Worm (Caenorhabditis elegans) whole organism, young adult: Measurements from ENCODE around the gene Y38E10A.35.

Experiments
- dpff-1 ChIP-seq: sonication (generic microtip); optimal IDR thresholded peaks from 2 replicates; lab custom pipeline; 2017; ENCODE audit warnings: mild to moderate bottlenecking, missing genetic modification characterization, missing compliant biosample characterization
- hsf-1 ChIP-seq: fragments of 200-800 bp; sonication (Bioruptor generic); IDR thresholded peaks from 2 replicates; pipeline ENCODE4 v1.3.6; 2022; ENCODE audit warnings: missing genetic modification reagents, missing genetic modification characterization, missing compliant biosample characterization
- lsl-1 ChIP-seq: fragments of 200-800 bp; sonication (Bioruptor generic); optimal IDR thresholded peaks from 2 replicates; lab custom pipeline; 2018; ENCODE audit warnings: mild to moderate bottlenecking, missing genetic modification characterization, moderate library complexity, missing compliant biosample characterization
- pha-4 ChIP-seq: fragments of 150-350 bp; sonication (generic microtip); optimal IDR thresholded peaks from 2 replicates; lab custom pipeline; 2014; ENCODE audit warnings: missing biosample characterization, missing genetic modification reagents, missing genetic modification characterization
- rcor-1 ChIP-seq: fragments of 200-800 bp; sonication (Bioruptor generic); IDR thresholded peaks from 2 replicates; pipeline ENCODE4 v1.3.6; 2022; ENCODE audit warnings: missing genetic modification reagents, missing genetic modification characterization, missing compliant biosample characterization
- sea-2 ChIP-seq: fragments of 200-800 bp; sonication (Bioruptor generic); IDR thresholded peaks from 2 replicates; pipeline ENCODE4 v1.3.6; 2022; ENCODE audit warnings: missing genetic modification characterization, missing compliant biosample characterization
- snpc-4 ChIP-seq, 5 experiments: fragments of 150-350 bp in 1 of 5; sonication (generic microtip) in 4 of 5; optimal IDR thresholded peaks; 2 replicates each; lab custom pipeline; 2014 to 2018; ENCODE audit warnings: missing genetic modification characterization in 5 of 5, missing biosample characterization in 3 of 5, antibody characterized with exemption in 2 of 5, mild to moderate bottlenecking in 2 of 5, missing compliant biosample characterization in 2 of 5, missing genotype in 2 of 5, moderate library complexity in 2 of 5, missing genetic modification reagents in 1 of 5
- unc-130 ChIP-seq: sonication (generic microtip); optimal IDR thresholded peaks from 2 replicates; lab custom pipeline; 2016; ENCODE audit warnings: missing genetic modification reagents, missing genetic modification characterization, missing compliant biosample characterization
- unc-62 ChIP-seq: fragments of 150-350 bp; optimal IDR thresholded peaks from 2 replicates; lab custom pipeline; 2014; ENCODE audit warnings: missing biosample characterization, missing genetic modification reagents, missing genetic modification characterization

DNA sequence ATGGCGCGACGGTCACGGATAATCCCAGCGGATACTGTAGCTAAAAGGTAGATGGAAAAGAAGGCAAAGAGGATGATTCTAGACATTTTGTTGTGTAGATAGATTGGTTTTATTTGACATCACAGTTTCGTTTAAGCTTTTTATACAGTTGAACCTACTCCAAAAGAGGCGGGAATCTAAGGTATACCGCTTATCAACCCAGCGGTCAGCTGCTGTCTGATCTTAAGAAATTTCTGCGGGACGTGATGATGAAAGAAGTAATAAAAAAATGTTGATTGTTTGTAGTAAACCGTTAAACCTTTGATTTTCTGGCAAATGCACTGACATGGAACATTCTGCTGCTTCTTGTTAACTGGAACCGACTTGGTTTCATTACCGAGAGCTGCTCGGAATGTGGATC, 43.4 kb upstream of the Y38E10A.35 start, which contains the start of gene nspe-6:
- TF ChIP-seq snpc-4 (GFP tag; optimal IDR thresholded peaks at IDR 0.05; lab: Kevin White, UChicago): no peak
- TF ChIP-seq snpc-4 (tag; optimal IDR thresholded peaks at IDR 0.05; lab: Kevin White, UChicago): no peak
- TF ChIP-seq unc-62 (GFP tag; lab: Kevin White, UChicago): no peak
- no peak for TF ChIP-seq dpff-1 (tag; lab: Kevin White, UChicago)
- no peak for TF ChIP-seq hsf-1
- no peak for TF ChIP-seq pha-4 (tag; lab: Kevin White, UChicago)
- TF ChIP-seq unc-130 (GFP tag; lab: Kevin White, UChicago): no peak
- no peak for TF ChIP-seq sea-2 (GFP tag; lab: Robert Waterston, UW)
- TF ChIP-seq lsl-1 (GFP tag; lab: Kevin White, UChicago): no peak
- TF ChIP-seq rcor-1 (GFP tag; lab: Robert Waterston, UW): no peak
